Worm (Caenorhabditis elegans) whole organism, midembryonic: ENCODE measurements around the gene hlh-25.

Experiments used
- T22C8.4 ChIP-seq: fragments of 200-800 bp; sonication (Bioruptor generic); IDR thresholded peaks from 2 replicates; pipeline ENCODE4 v1.3.6; 2022; ENCODE audit warnings: missing genetic modification characterization, missing compliant biosample characterization
- cog-1 ChIP-seq: sonication (generic microtip); optimal IDR thresholded peaks from 2 replicates; lab custom pipeline; 2016; ENCODE audit warnings: missing genetic modification characterization, missing compliant biosample characterization
- flt-1 ChIP-seq: fragments of 200-800 bp; sonication (Bioruptor generic); IDR thresholded peaks from 2 replicates; pipeline ENCODE4 v1.3.6; 2022; ENCODE audit warnings: missing genetic modification characterization, missing compliant biosample characterization
- klf-2 ChIP-seq: fragments of 200-800 bp; sonication (Bioruptor generic); conservative IDR thresholded peaks from 2 replicates; pipeline ENCODE4 v1.3.6; 2022; ENCODE audit warnings: missing genetic modification reagents, missing genetic modification characterization, missing compliant biosample characterization
- med-1 ChIP-seq: sonication (generic microtip); optimal IDR thresholded peaks from 2 replicates; lab custom pipeline; 2017; ENCODE audit warnings: missing genetic modification characterization, mild to moderate bottlenecking, missing compliant biosample characterization, antibody characterized with exemption, missing genetic modification reagents; ENCODE audit not compliant: insufficient read depth
- ref-1 ChIP-seq: fragments of 200-800 bp; sonication (Bioruptor generic); conservative IDR thresholded peaks from 2 replicates; pipeline ENCODE4 v1.3.6; 2022; ENCODE audit warnings: missing genetic modification reagents, missing genetic modification characterization, missing compliant biosample characterization
- tab-1 ChIP-seq: fragments of 200-800 bp; sonication (Bioruptor generic); IDR thresholded peaks from 2 replicates; pipeline ENCODE4 v1.3.6; 2022; ENCODE audit warnings: missing genetic modification characterization, missing compliant biosample characterization
- ztf-23 ChIP-seq: fragments of 200-800 bp; sonication (Bioruptor generic); IDR thresholded peaks from 2 replicates; pipeline ENCODE4 v1.3.6; 2022; ENCODE audit warnings: missing genetic modification reagents, missing genetic modification characterization, missing compliant biosample characterization
- ztf-29 ChIP-seq: fragments of 200-800 bp; sonication (Bioruptor generic); IDR thresholded peaks from 2 replicates; pipeline ENCODE4 v1.3.6; 2022; ENCODE audit warnings: missing genetic modification reagents, missing genetic modification characterization, missing compliant biosample characterization

hlh-25 gene

ce11 chrII:5585788-5586187 lies 50.7 kb downstream of the hlh-25 start, which contains the start of gene lys-8:
Gene lys-8 (plus strand): TSS chrII:5586178.
- TF ChIP-seq tab-1 (GFP tag; lab: Robert Waterston, UW), result no peak
- TF ChIP-seq flt-1 (GFP tag; lab: Robert Waterston, UW), result no peak
- TF ChIP-seq ztf-23 (GFP tag; lab: Robert Waterston, UW), result no peak
- TF ChIP-seq cog-1 (tag; lab: Kevin White, UChicago), result no peak
- TF ChIP-seq klf-2, result no peak
- TF ChIP-seq ztf-29 (GFP tag; lab: Robert Waterston, UW), result no peak
- no peak for TF ChIP-seq T22C8.4 (GFP tag; lab: Robert Waterston, UW)
- no peak for TF ChIP-seq ref-1
- no peak for TF ChIP-seq med-1 (GFP tag; lab: Kevin White, UChicago)
